Worm (Caenorhabditis elegans) whole organism, L4/young adult: ENCODE data around the gene parn-2.
A peak's percentile ranks its signal among the peaks of the same experiment; 100 is the strongest.

Experiments used
- W03F9.2 ChIP-seq: fragments of 150-350 bp; optimal IDR thresholded peaks from 2 replicates; lab custom pipeline; 2014; ENCODE audit warnings: missing biosample characterization, missing genetic modification characterization
- dao-5 ChIP-seq: sonication (generic microtip); optimal IDR thresholded peaks from 2 replicates; lab custom pipeline; 2016; ENCODE audit warnings: missing genotype, missing genetic modification characterization, moderate library complexity, missing compliant biosample characterization
- him-1 ChIP-seq: sonication (generic microtip); optimal IDR thresholded peaks from 2 replicates; lab custom pipeline; 2016; ENCODE audit warnings: missing genotype, missing genetic modification reagents, missing genetic modification characterization, missing compliant biosample characterization

parn-2 gene

DNA sequence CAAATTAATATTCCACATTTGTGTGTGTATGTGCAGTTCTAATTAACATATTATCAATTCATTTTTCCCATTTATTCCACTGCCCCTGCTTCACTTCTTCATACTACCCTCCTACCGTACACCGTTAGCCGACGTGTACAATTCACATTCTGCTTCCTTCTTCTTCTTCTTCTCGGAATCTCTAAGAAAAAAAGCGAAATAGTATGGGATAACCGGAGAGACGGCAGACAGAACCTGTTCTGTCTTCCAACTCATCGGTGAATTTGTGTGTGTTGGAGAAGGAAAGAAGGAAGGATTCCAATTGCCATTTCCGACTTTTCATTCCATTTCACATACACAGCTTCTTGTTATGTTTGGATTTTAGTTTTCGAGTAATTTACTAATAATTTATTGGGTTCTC is 18.9 kb downstream of the parn-2 start:
- TF ChIP-seq him-1 (tag; lab: Kevin White, UChicago) (no peak), W03F9.2 (tag; lab: Kevin White, UChicago) (no peak), dao-5 (tag; lab: Kevin White, UChicago) (no peak)

- TF ChIP-seq him-1 (tag; lab: Kevin White, UChicago) (no peak), W03F9.2 (tag; lab: Kevin White, UChicago) (no peak), dao-5 (tag; lab: Kevin White, UChicago) (no peak)
Observed at ce11 chrII:12228005-12228404, 28.4 kb downstream of the parn-2 start, which contains the start of gene sinh-1. Gene sinh-1, plus strand, starts transcription at chrII:12228305.

DNA sequence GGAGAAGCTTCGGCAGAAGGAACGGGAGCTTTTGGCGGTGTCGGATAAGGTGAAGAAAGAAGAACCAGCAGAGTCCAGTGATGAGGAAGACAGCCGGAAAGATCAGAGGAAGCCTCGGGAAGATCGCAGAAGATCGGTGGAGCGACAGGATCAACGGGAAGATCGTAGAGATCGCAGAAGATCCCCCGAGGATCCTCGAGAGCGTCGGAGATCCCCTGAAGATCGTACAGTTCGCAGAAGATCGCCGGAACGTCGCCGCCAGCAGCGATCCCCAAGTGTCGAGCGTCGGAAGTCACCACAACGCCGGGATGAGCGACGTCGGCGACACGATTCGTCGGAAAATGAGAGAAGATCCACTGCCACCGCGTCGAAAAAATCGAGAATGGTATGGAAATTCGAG is 30.2 kb downstream of the parn-2 start:
- TF ChIP-seq him-1 (tag; lab: Kevin White, UChicago) = no peak
- no peak for TF ChIP-seq dao-5 (tag; lab: Kevin White, UChicago)
- TF ChIP-seq W03F9.2 (tag; lab: Kevin White, UChicago) = no peak

ce11 chrII:12224916-12225406 is 31.5 kb downstream of the parn-2 start, which contains the start of the genes pqn-87 and rsr-2:
Gene pqn-87, minus strand, starts transcription at chrII:12225086.
Gene rsr-2, plus strand, starts transcription at chrII:12225356.
- TF ChIP-seq dao-5 (tag; lab: Kevin White, UChicago) = no peak
- no peak for TF ChIP-seq him-1 (tag; lab: Kevin White, UChicago)
- no peak for TF ChIP-seq W03F9.2 (tag; lab: Kevin White, UChicago)

ce11 chrII:12222524-12222923 is 33.9 kb downstream of the parn-2 start:
- TF ChIP-seq W03F9.2 (tag; lab: Kevin White, UChicago) (peak; percentile 20), dao-5 (tag; lab: Kevin White, UChicago) (peak; percentile 31), him-1 (tag; lab: Kevin White, UChicago) (peak; percentile 5)

DNA sequence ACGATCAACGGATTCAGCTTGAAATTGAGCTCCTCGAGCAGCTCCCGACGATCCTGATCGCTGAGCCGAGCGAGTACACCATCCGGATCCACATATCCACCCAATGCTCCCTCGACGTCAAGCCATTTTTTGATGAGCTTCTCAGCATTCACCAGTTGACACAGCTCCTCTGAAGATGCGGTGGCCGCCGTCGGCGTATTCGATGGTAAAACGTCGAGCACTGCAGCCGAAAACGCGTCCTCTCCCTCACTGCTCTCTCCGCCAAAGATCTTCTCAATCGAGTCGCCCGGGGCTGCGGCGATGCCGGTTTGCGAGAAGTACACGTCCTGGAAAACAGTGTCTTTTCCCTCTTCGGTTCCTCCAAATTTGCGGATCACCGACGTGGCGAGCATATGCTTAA is 41.9 kb downstream of the parn-2 start:
- TF ChIP-seq dao-5 (tag; lab: Kevin White, UChicago) (no peak), W03F9.2 (tag; lab: Kevin White, UChicago) (no peak)

DNA sequence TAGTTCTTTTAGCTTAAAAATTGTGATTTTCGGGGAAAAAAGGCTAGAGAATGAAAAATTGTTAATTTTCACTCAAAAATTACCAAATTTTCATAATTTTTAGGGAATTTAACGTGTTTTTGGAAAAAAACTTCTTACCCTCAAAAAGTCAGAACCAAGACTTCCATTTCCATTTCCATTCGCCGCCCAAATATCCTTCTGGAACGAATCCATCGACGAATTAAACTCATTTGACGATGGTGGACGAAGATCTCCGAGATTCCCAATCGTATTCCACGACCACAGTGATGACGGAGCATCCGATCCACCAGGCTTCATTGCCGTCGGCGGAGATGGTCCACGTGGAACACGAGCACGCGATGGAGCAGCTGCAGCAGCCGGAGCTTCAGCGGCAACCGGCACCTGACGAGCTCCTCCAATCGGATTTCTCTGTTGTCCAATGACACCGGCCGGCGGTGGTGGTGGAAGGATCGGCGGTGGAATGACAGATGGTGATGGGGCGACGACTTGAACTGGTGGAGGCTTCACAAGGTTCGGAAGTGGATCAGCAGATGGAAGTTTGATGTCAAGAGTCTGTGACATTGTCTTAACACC is 44.7 kb downstream of the parn-2 start:
- TF ChIP-seq dao-5 (tag; lab: Kevin White, UChicago) (no peak), W03F9.2 (tag; lab: Kevin White, UChicago) (no peak), him-1 (tag; lab: Kevin White, UChicago) (no peak)

DNA sequence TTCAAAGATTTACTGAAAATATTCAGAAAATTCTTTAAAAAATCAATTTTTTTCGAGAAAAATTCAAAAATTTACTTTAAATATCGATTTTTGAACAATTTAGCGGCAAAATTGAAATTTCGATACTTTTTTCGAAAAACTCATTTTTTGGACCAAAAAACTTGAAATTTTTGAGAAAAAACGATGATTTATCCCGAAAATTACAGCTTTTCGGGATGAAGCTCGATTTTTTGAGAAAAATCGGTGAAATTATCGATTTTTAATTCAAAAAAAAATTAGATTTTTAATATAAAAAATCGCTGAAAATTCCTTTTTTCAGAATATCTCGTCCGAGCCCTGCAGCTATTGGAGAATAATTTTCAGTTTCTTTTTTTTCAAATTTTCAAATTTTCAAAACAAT is 47.7 kb downstream of the parn-2 start:
- TF ChIP-seq dao-5 (tag; lab: Kevin White, UChicago) (no peak), him-1 (tag; lab: Kevin White, UChicago) (no peak), W03F9.2 (tag; lab: Kevin White, UChicago) (no peak)

ce11 chrII:12204617-12205016 is 51.8 kb downstream of the parn-2 start:
- TF ChIP-seq W03F9.2 (tag; lab: Kevin White, UChicago) (no peak), him-1 (tag; lab: Kevin White, UChicago) (no peak), dao-5 (tag; lab: Kevin White, UChicago) (no peak)

- no peak for TF ChIP-seq him-1 (tag; lab: Kevin White, UChicago)
- no peak for TF ChIP-seq dao-5 (tag; lab: Kevin White, UChicago)
- no peak for TF ChIP-seq W03F9.2 (tag; lab: Kevin White, UChicago)
Observed at ce11 chrII:12202921-12203320, 53.5 kb downstream of the parn-2 start, which contains the start of gene aqp-12. Gene aqp-12, plus strand, starts transcription at chrII:12203221.

ce11 chrII:12202281-12202680 is 54.1 kb downstream of the parn-2 start, which contains the start of gene trpp-5:
Gene trpp-5, minus strand, starts transcription at chrII:12202381.
- no peak for TF ChIP-seq W03F9.2 (tag; lab: Kevin White, UChicago)
- TF ChIP-seq dao-5 (tag; lab: Kevin White, UChicago) = no peak
- TF ChIP-seq him-1 (tag; lab: Kevin White, UChicago) = no peak
